Worm (Caenorhabditis elegans) whole organism, late embryonic: ENCODE data around the gene nhx-5.

Experiments used
- T23F11.4 ChIP-seq: fragments of 200-800 bp; sonication (Bioruptor generic); optimal IDR thresholded peaks from 2 replicates; lab custom pipeline; 2018; ENCODE audit warnings: mild to moderate bottlenecking, missing genetic modification characterization, missing compliant biosample characterization
- Y22D7AL.16 ChIP-seq: sonication (generic microtip); optimal IDR thresholded peaks from 2 replicates; lab custom pipeline; 2016; ENCODE audit warnings: missing genetic modification characterization, missing compliant biosample characterization
- ama-1 ChIP-seq: fragments of 150-350 bp; optimal IDR thresholded peaks from 2 replicates; lab custom pipeline; 2014
- ceh-18 ChIP-seq: sonication (generic microtip); optimal IDR thresholded peaks from 2 replicates; lab custom pipeline; 2016; ENCODE audit warnings: missing genetic modification characterization, missing compliant biosample characterization
- ceh-19 ChIP-seq: fragments of 200-800 bp; sonication (Bioruptor generic); optimal IDR thresholded peaks from 2 replicates; lab custom pipeline; 2018; ENCODE audit warnings: mild to moderate bottlenecking, missing genetic modification characterization, missing compliant biosample characterization
- ceh-2 ChIP-seq: sonication (generic microtip); optimal IDR thresholded peaks from 2 replicates; lab custom pipeline; 2016; ENCODE audit warnings: missing genotype, missing genetic modification characterization, missing compliant biosample characterization
- ceh-24 ChIP-seq: sonication (generic microtip); optimal IDR thresholded peaks from 2 replicates; lab custom pipeline; 2016; ENCODE audit warnings: mild to moderate bottlenecking, missing genetic modification characterization, missing compliant biosample characterization
- ceh-31 ChIP-seq: sonication (generic microtip); optimal IDR thresholded peaks from 2 replicates; lab custom pipeline; 2016; ENCODE audit warnings: missing genetic modification characterization, missing compliant biosample characterization
- ceh-34 ChIP-seq: sonication (generic microtip); optimal IDR thresholded peaks from 2 replicates; lab custom pipeline; 2016; ENCODE audit warnings: mild to moderate bottlenecking, missing genetic modification characterization, missing compliant biosample characterization
- dmd-4 ChIP-seq: sonication (generic microtip); optimal IDR thresholded peaks from 2 replicates; lab custom pipeline; 2016; ENCODE audit warnings: borderline replicate concordance, missing genetic modification characterization, missing compliant biosample characterization
- elt-2 ChIP-seq: sonication (generic microtip); optimal IDR thresholded peaks from 2 replicates; lab custom pipeline; 2016; ENCODE audit warnings: missing genetic modification reagents, missing genetic modification characterization, missing compliant biosample characterization
- elt-4 ChIP-seq: sonication (generic microtip); optimal IDR thresholded peaks from 2 replicates; lab custom pipeline; 2016; ENCODE audit warnings: missing genetic modification characterization, missing compliant biosample characterization
- fax-1 ChIP-seq: sonication (generic microtip); optimal IDR thresholded peaks from 2 replicates; lab custom pipeline; 2016; ENCODE audit warnings: missing genotype, missing genetic modification characterization, missing compliant biosample characterization
- fkh-6 ChIP-seq: sonication (generic microtip); optimal IDR thresholded peaks from 2 replicates; lab custom pipeline; 2016; ENCODE audit warnings: missing genetic modification characterization, missing compliant biosample characterization
- hlh-13 ChIP-seq: fragments of 200-800 bp; sonication (Bioruptor generic); optimal IDR thresholded peaks from 2 replicates; lab custom pipeline; 2018; ENCODE audit warnings: mild to moderate bottlenecking, missing genetic modification characterization, missing compliant biosample characterization
- hlh-15 ChIP-seq: sonication (generic microtip); optimal IDR thresholded peaks from 2 replicates; lab custom pipeline; 2016; ENCODE audit warnings: missing genetic modification characterization, missing compliant biosample characterization
- hlh-30 ChIP-seq: sonication (generic microtip); optimal IDR thresholded peaks from 2 replicates; lab custom pipeline; 2017; ENCODE audit warnings: antibody characterized with exemption, missing genetic modification characterization, missing compliant biosample characterization; ENCODE audit not compliant: insufficient read depth
- hlh-6 ChIP-seq: sonication (generic microtip); optimal IDR thresholded peaks from 2 replicates; lab custom pipeline; 2016; ENCODE audit warnings: missing genotype, missing genetic modification characterization, missing compliant biosample characterization
- lim-6 ChIP-seq: sonication (generic microtip); optimal IDR thresholded peaks from 2 replicates; lab custom pipeline; 2016; ENCODE audit warnings: missing genetic modification characterization, missing compliant biosample characterization
- lin-11 ChIP-seq: fragments of 200-800 bp; sonication (Bioruptor generic); optimal IDR thresholded peaks from 2 replicates; lab custom pipeline; 2018; ENCODE audit warnings: mild to moderate bottlenecking, missing genetic modification characterization, missing compliant biosample characterization
- madf-2 ChIP-seq: sonication (generic microtip); optimal IDR thresholded peaks from 2 replicates; lab custom pipeline; 2017; ENCODE audit warnings: missing genetic modification characterization, missing compliant biosample characterization
- nfya-1 ChIP-seq: sonication (generic microtip); optimal IDR thresholded peaks from 2 replicates; lab custom pipeline; 2017; ENCODE audit warnings: missing genetic modification characterization, mild to moderate bottlenecking, missing compliant biosample characterization, antibody characterized with exemption, moderate library complexity
- odd-2 ChIP-seq: sonication (generic microtip); optimal IDR thresholded peaks from 2 replicates; lab custom pipeline; 2017; ENCODE audit warnings: antibody characterized with exemption, mild to moderate bottlenecking, missing genetic modification characterization, missing compliant biosample characterization
- pag-3 ChIP-seq: sonication (generic microtip); optimal IDR thresholded peaks from 2 replicates; lab custom pipeline; 2016; ENCODE audit warnings: missing compliant biosample characterization, missing genetic modification characterization, borderline replicate concordance
- pat-9 ChIP-seq: fragments of 200-800 bp; sonication (Bioruptor generic); optimal IDR thresholded peaks from 2 replicates; lab custom pipeline; 2018; ENCODE audit warnings: mild to moderate bottlenecking, missing genetic modification characterization, moderate library complexity, missing compliant biosample characterization
- pax-1 ChIP-seq: fragments of 150-350 bp; optimal IDR thresholded peaks from 2 replicates; lab custom pipeline; 2014; ENCODE audit warnings: missing biosample characterization, missing genetic modification characterization
- pha-2 ChIP-seq: sonication (generic microtip); optimal IDR thresholded peaks from 2 replicates; lab custom pipeline; 2017; ENCODE audit warnings: mild to moderate bottlenecking, missing genetic modification characterization, missing compliant biosample characterization
- ref-2 ChIP-seq: sonication (generic microtip); optimal IDR thresholded peaks from 2 replicates; lab custom pipeline; 2016; ENCODE audit warnings: missing genetic modification characterization, missing compliant biosample characterization
- sdc-2 ChIP-seq: sonication (generic microtip); optimal IDR thresholded peaks from 2 replicates; lab custom pipeline; 2016; ENCODE audit warnings: missing genotype, missing genetic modification characterization, missing compliant biosample characterization
- tbx-2 ChIP-seq: sonication (generic microtip); optimal IDR thresholded peaks from 2 replicates; lab custom pipeline; 2016; ENCODE audit warnings: missing genetic modification characterization, missing compliant biosample characterization
- tbx-7 ChIP-seq: sonication (generic microtip); optimal IDR thresholded peaks from 2 replicates; lab custom pipeline; 2016; ENCODE audit warnings: missing genotype, missing genetic modification characterization, missing compliant biosample characterization
- unc-3 ChIP-seq, 2 experiments: fragments of 200-800 bp in 1 of 2; sonication (Bioruptor generic) in 1 of 2; sonication (generic microtip) in 1 of 2; conservative IDR thresholded peaks in 1 of 2; optimal IDR thresholded peaks in 1 of 2; 2 replicates each; pipeline versions ENCODE4 v1.3.6 to Lab custom; 2016 to 2022; ENCODE audit warnings: missing compliant biosample characterization in 2 of 2, missing genetic modification characterization in 2 of 2, missing genetic modification reagents in 1 of 2
- unc-42 ChIP-seq: sonication (generic microtip); optimal IDR thresholded peaks from 2 replicates; lab custom pipeline; 2016; ENCODE audit warnings: missing genotype, missing genetic modification characterization, missing compliant biosample characterization
- unc-55 ChIP-seq: sonication (generic microtip); optimal IDR thresholded peaks from 2 replicates; lab custom pipeline; 2017; ENCODE audit warnings: missing biosample characterization, missing genetic modification reagents, missing genetic modification characterization
- zip-5 ChIP-seq: sonication (generic microtip); optimal IDR thresholded peaks from 2 replicates; lab custom pipeline; 2016; ENCODE audit warnings: missing genetic modification characterization, missing compliant biosample characterization

nhx-5 gene

ce11 chrX:10617815-10618214, 41.1 kb downstream of the nhx-5 start:
- TF ChIP-seq Y22D7AL.16 (tag; lab: Kevin White, UChicago) (no peak), pha-2 (tag; lab: Kevin White, UChicago) (no peak), tbx-7 (tag; lab: Kevin White, UChicago) (no peak), hlh-6 (tag; lab: Kevin White, UChicago) (no peak), fax-1 (no peak)
- TF ChIP-seq, all 69 proteins: peak for 0

- TF ChIP-seq ceh-18 (tag; lab: Kevin White, UChicago), result peak; percentile 43
- TF ChIP-seq tbx-2 (tag; lab: Kevin White, UChicago), result peak; percentile 9
- TF ChIP-seq ceh-24, result no peak
These were observed 41.9 kb downstream of the nhx-5 start for ce11 chrX:10618619-10619130.

- TF ChIP-seq unc-42 (tag; lab: Kevin White, UChicago) (peak; percentile 79), hlh-30 (tag; lab: Kevin White, UChicago) (no peak), ama-1 (lab: Kevin White, UChicago) (no peak)
These were observed 42.9 kb downstream of the nhx-5 start for ce11 chrX:10619554-10620199.

- TF ChIP-seq hlh-15 (no peak), hlh-13 (no peak), unc-42 (tag; lab: Kevin White, UChicago) (peak; percentile 56), ama-1 (lab: Kevin White, UChicago) (no peak), odd-2 (tag; lab: Kevin White, UChicago) (no peak), pag-3 (tag; lab: Kevin White, UChicago) (no peak)
These were observed 45.9 kb downstream of the nhx-5 start for ce11 chrX:10622607-10623006.

ce11 chrX:10623119-10623518, 46.4 kb downstream of the nhx-5 start:
- TF ChIP-seq tbx-2 (tag; lab: Kevin White, UChicago) (peak; percentile 19), ceh-34 (peak; percentile 1), ref-2 (tag; lab: Kevin White, UChicago) (peak; percentile 25), unc-55 (GFP tag; lab: Kevin White, UChicago) (peak; percentile 23), hlh-30 (tag; lab: Kevin White, UChicago) (peak; percentile 59), unc-42 (tag; lab: Kevin White, UChicago) (no peak), lim-6 (tag; lab: Kevin White, UChicago) (no peak), ceh-19 (GFP tag; lab: Kevin White, UChicago) (no peak)

- no peak for TF ChIP-seq odd-2 (tag; lab: Kevin White, UChicago)
- no peak for TF ChIP-seq ceh-2
- TF ChIP-seq ceh-31, result peak; percentile 37
- no peak for TF ChIP-seq sdc-2 (tag; lab: Kevin White, UChicago)
- peak; percentile 14 for TF ChIP-seq elt-2 (tag; lab: Kevin White, UChicago)
- TF ChIP-seq lin-11 (tag; lab: Kevin White, UChicago), result no peak
- no peak for TF ChIP-seq unc-3 (GFP tag; conservative IDR thresholded peaks at IDR 0.05; lab: Robert Waterston, UW)
- TF ChIP-seq unc-3 (tag; optimal IDR thresholded peaks at IDR 0.05; lab: Kevin White, UChicago), result no peak
- TF ChIP-seq tbx-2 (tag; lab: Kevin White, UChicago), result peak; percentile 10
- no peak for TF ChIP-seq pax-1 (tag; lab: Kevin White, UChicago)
- TF ChIP-seq pag-3 (tag; lab: Kevin White, UChicago), result no peak
- no peak for TF ChIP-seq madf-2 (tag; lab: Kevin White, UChicago)
- TF ChIP-seq T23F11.4 (GFP tag; lab: Kevin White, UChicago), result no peak
- no peak for TF ChIP-seq zip-5 (tag; lab: Kevin White, UChicago)
- TF ChIP-seq fkh-6 (tag; lab: Kevin White, UChicago), result no peak
- TF ChIP-seq elt-4 (tag; lab: Kevin White, UChicago), result no peak
- no peak for TF ChIP-seq pat-9 (tag; lab: Kevin White, UChicago)
- no peak for TF ChIP-seq ceh-34
- no peak for TF ChIP-seq unc-42 (tag; lab: Kevin White, UChicago)
- TF ChIP-seq nfya-1 (tag; lab: Kevin White, UChicago), result peak; percentile 53
- TF ChIP-seq dmd-4 (tag; lab: Kevin White, UChicago), result no peak
- no peak for TF ChIP-seq hlh-15
These were observed 47.4 kb downstream of the nhx-5 start, which contains the start of gene abl-1 for ce11 chrX:10624157-10624623. TSS of gene abl-1 (minus strand) at chrX:10624207.
